Fruit fly (Drosophila melanogaster) whole organism, prepupa: ENCODE results near the gene CG12010.

Experiments
- CG11762 ChIP-seq: fragments of 200-800 bp; sonication (Bioruptor generic); optimal IDR thresholded peaks from 3 replicates; lab custom pipeline; 2016; ENCODE audit warnings: missing biosample characterization, missing genetic modification characterization; ENCODE audit not compliant: insufficient read depth
- CG34406 ChIP-seq: fragments of 200-800 bp; sonication (Bioruptor generic); optimal IDR thresholded peaks from 3 replicates; lab custom pipeline; 2016; ENCODE audit warnings: missing biosample characterization, missing genetic modification characterization
- Ets21C ChIP-seq: fragments of 200-800 bp; sonication (Bioruptor generic); optimal IDR thresholded peaks from 3 replicates; lab custom pipeline; 2016; ENCODE audit warnings: missing biosample characterization, missing genetic modification characterization
- Gug ChIP-seq: fragments of 200-800 bp; sonication (Bioruptor generic); IDR thresholded peaks from 2 replicates; pipeline ENCODE4 v1.3.6; 2022; ENCODE audit warnings: missing biosample characterization, missing genetic modification characterization
- Hr38 ChIP-seq: sonication (Bioruptor generic); optimal IDR thresholded peaks from 2 replicates; lab custom pipeline; 2016; ENCODE audit warnings: missing biosample characterization, missing genetic modification characterization
- Sox15 ChIP-seq: fragments of 200-800 bp; sonication (Bioruptor generic); optimal IDR thresholded peaks from 3 replicates; lab custom pipeline; 2016; ENCODE audit warnings: missing biosample characterization, missing genetic modification characterization
- dsx ChIP-seq: fragments of 200-800 bp; optimal IDR thresholded peaks from 3 replicates; lab custom pipeline; 2019; ENCODE audit warnings: missing biosample characterization, mild to moderate bottlenecking, missing genetic modification characterization, moderate library complexity; ENCODE audit not compliant: poor library complexity, severe bottlenecking
- esn ChIP-seq: fragments of 200-800 bp; sonication (Bioruptor generic); optimal IDR thresholded peaks from 2 replicates; lab custom pipeline; 2016; ENCODE audit warnings: missing biosample characterization, mild to moderate bottlenecking, missing genetic modification characterization, moderate library complexity

dm6 chr3L:3391871-3392270 lies 17.8 kb downstream of the CG12010 start:
- TF ChIP-seq Sox15: peak; percentile 58
- peak; percentile 70 for TF ChIP-seq dsx (GFP tag; lab: Kevin White, UChicago)
- TF ChIP-seq CG34406 (GFP tag; lab: Kevin White, UChicago): peak; percentile 70
- peak; percentile 62 for TF ChIP-seq CG11762 (GFP tag; lab: Kevin White, UChicago)
- TF ChIP-seq Ets21C (GFP tag; lab: Kevin White, UChicago): peak; percentile 44
- peak; percentile 73 for TF ChIP-seq esn
- no peak for TF ChIP-seq Hr38
- TF ChIP-seq Gug (GFP tag; lab: Robert Waterston, UW): peak; percentile 23; the same call in 1 of the 2 replicates
